Worm (Caenorhabditis elegans) whole organism, L4/young adult: ENCODE results near the gene twk-31.

Experiments used
- W03F9.2 ChIP-seq: fragments of 150-350 bp; optimal IDR thresholded peaks from 2 replicates; lab custom pipeline; 2014; ENCODE audit warnings: missing biosample characterization, missing genetic modification characterization
- dao-5 ChIP-seq: sonication (generic microtip); optimal IDR thresholded peaks from 2 replicates; lab custom pipeline; 2016; ENCODE audit warnings: missing genotype, missing genetic modification characterization, moderate library complexity, missing compliant biosample characterization
- him-1 ChIP-seq: sonication (generic microtip); optimal IDR thresholded peaks from 2 replicates; lab custom pipeline; 2016; ENCODE audit warnings: missing genotype, missing genetic modification reagents, missing genetic modification characterization, missing compliant biosample characterization

ce11 chrIII:11467631-11468481 lies 57.4 kb downstream of the twk-31 start:
- TF ChIP-seq him-1 (no peak), dao-5 (tag; lab: Kevin White, UChicago) (no peak), W03F9.2 (tag; lab: Kevin White, UChicago) (no peak)
